Worm (Caenorhabditis elegans) whole organism, young adult: ENCODE results near the gene W02G9.4.

ENCODE experiments used
- B0035.1 ChIP-seq: sonication (generic microtip); optimal IDR thresholded peaks from 2 replicates; lab custom pipeline; 2016; ENCODE audit warnings: missing genetic modification characterization, mild to moderate bottlenecking, missing compliant biosample characterization, missing genotype, missing genetic modification reagents
- B0261.1 ChIP-seq: sonication (generic microtip); optimal IDR thresholded peaks from 2 replicates; lab custom pipeline; 2016; ENCODE audit warnings: mild to moderate bottlenecking, missing genetic modification characterization, moderate library complexity, missing compliant biosample characterization
- B0336.3 ChIP-seq: fragments of 200-800 bp; sonication (Bioruptor generic); IDR thresholded peaks from 2 replicates; pipeline ENCODE4 v1.3.6; 2022; ENCODE audit warnings: missing genetic modification characterization, missing compliant biosample characterization
- F10E7.11 ChIP-seq: sonication (generic microtip); optimal IDR thresholded peaks from 2 replicates; lab custom pipeline; 2017; ENCODE audit warnings: mild to moderate bottlenecking, missing genetic modification characterization, moderate library complexity, missing compliant biosample characterization
- F52B5.7 ChIP-seq: sonication (generic microtip); optimal IDR thresholded peaks from 2 replicates; lab custom pipeline; 2016; ENCODE audit warnings: mild to moderate bottlenecking, missing genetic modification characterization, missing compliant biosample characterization
- K12H6.12 ChIP-seq: fragments of 200-800 bp; sonication (Bioruptor generic); optimal IDR thresholded peaks from 2 replicates; lab custom pipeline; 2018; ENCODE audit warnings: mild to moderate bottlenecking, missing genetic modification characterization, missing compliant biosample characterization
- T07F8.4 ChIP-seq: sonication (generic microtip); optimal IDR thresholded peaks from 2 replicates; lab custom pipeline; 2016; ENCODE audit warnings: mild to moderate bottlenecking, missing genetic modification characterization, moderate library complexity, missing compliant biosample characterization
- Y53G8AR.9 ChIP-seq: fragments of 200-800 bp; sonication (Bioruptor generic); conservative IDR thresholded peaks from 2 replicates; pipeline ENCODE4 v1.3.6; 2022; ENCODE audit warnings: missing genetic modification reagents, missing genetic modification characterization, missing compliant biosample characterization
- ZK185.1 ChIP-seq: sonication (generic microtip); optimal IDR thresholded peaks from 2 replicates; lab custom pipeline; 2016; ENCODE audit warnings: mild to moderate bottlenecking, missing genetic modification characterization, missing compliant biosample characterization; ENCODE audit not compliant: poor library complexity, severe bottlenecking
- atf-7 ChIP-seq: sonication (generic microtip); optimal IDR thresholded peaks from 2 replicates; lab custom pipeline; 2017; ENCODE audit warnings: mild to moderate bottlenecking, missing genetic modification characterization, missing compliant biosample characterization
- athp-1 ChIP-seq: sonication (generic microtip); optimal IDR thresholded peaks from 2 replicates; lab custom pipeline; 2017; ENCODE audit warnings: mild to moderate bottlenecking, missing genetic modification characterization, missing compliant biosample characterization
- ceh-27 ChIP-seq: fragments of 200-800 bp; sonication (Bioruptor generic); optimal IDR thresholded peaks from 2 replicates; lab custom pipeline; 2018; ENCODE audit warnings: mild to moderate bottlenecking, missing genetic modification characterization, moderate library complexity, missing compliant biosample characterization
- ceh-79 ChIP-seq: sonication (generic microtip); optimal IDR thresholded peaks from 2 replicates; lab custom pipeline; 2017; ENCODE audit warnings: mild to moderate bottlenecking, missing genetic modification characterization, missing compliant biosample characterization
- efl-1 ChIP-seq: fragments of 150-350 bp; optimal IDR thresholded peaks from 2 replicates; lab custom pipeline; 2014; ENCODE audit warnings: missing biosample characterization, missing genetic modification reagents, missing genetic modification characterization
- egl-18 ChIP-seq: fragments of 200-800 bp; sonication (Bioruptor generic); IDR thresholded peaks from 2 replicates; pipeline ENCODE4 v1.3.6; 2022; ENCODE audit warnings: missing genetic modification reagents, missing genetic modification characterization, missing compliant biosample characterization
- egrh-3 ChIP-seq: fragments of 200-800 bp; sonication (Bioruptor generic); IDR thresholded peaks from 2 replicates; pipeline ENCODE4 v1.3.6; 2022; ENCODE audit warnings: missing genetic modification reagents, missing genetic modification characterization, missing compliant biosample characterization
- hmg-20 ChIP-seq: fragments of 200-800 bp; sonication (Bioruptor generic); IDR thresholded peaks from 2 replicates; pipeline ENCODE4 v1.3.6; 2022; ENCODE audit warnings: missing genetic modification reagents, missing genetic modification characterization, missing compliant biosample characterization
- hsf-1 ChIP-seq: fragments of 200-800 bp; sonication (Bioruptor generic); IDR thresholded peaks from 2 replicates; pipeline ENCODE4 v1.3.6; 2022; ENCODE audit warnings: missing genetic modification reagents, missing genetic modification characterization, missing compliant biosample characterization
- let-526 ChIP-seq: fragments of 200-800 bp; sonication (Bioruptor generic); IDR thresholded peaks from 2 replicates; pipeline ENCODE4 v1.3.6; 2022; ENCODE audit warnings: missing genetic modification reagents, missing genetic modification characterization, missing compliant biosample characterization
- lin-26 ChIP-seq: fragments of 200-800 bp; sonication (Bioruptor generic); IDR thresholded peaks from 2 replicates; pipeline ENCODE4 v1.3.6; 2022; ENCODE audit warnings: missing genetic modification reagents, missing genetic modification characterization, missing compliant biosample characterization
- lin-40 ChIP-seq: sonication (generic microtip); optimal IDR thresholded peaks from 2 replicates; lab custom pipeline; 2016; ENCODE audit warnings: missing genetic modification characterization, mild to moderate bottlenecking, missing compliant biosample characterization, missing genotype, missing genetic modification reagents
- lin-54 ChIP-seq: fragments of 200-800 bp; sonication (Bioruptor generic); optimal IDR thresholded peaks from 2 replicates; lab custom pipeline; 2018; ENCODE audit warnings: mild to moderate bottlenecking, missing genetic modification characterization, missing compliant biosample characterization
- madf-3 ChIP-seq: fragments of 200-800 bp; sonication (Bioruptor generic); IDR thresholded peaks from 2 replicates; pipeline ENCODE4 v1.3.6; 2022; ENCODE audit warnings: missing genetic modification reagents, missing genetic modification characterization, missing compliant biosample characterization
- madf-6 ChIP-seq: fragments of 200-800 bp; sonication (Bioruptor generic); IDR thresholded peaks from 2 replicates; pipeline ENCODE4 v1.3.6; 2022; ENCODE audit warnings: missing genetic modification reagents, missing genetic modification characterization, missing compliant biosample characterization
- mcd-1 ChIP-seq: fragments of 200-800 bp; sonication (Bioruptor generic); IDR thresholded peaks from 2 replicates; pipeline ENCODE4 v1.3.6; 2022; ENCODE audit warnings: missing genetic modification reagents, missing genetic modification characterization, missing compliant biosample characterization
- mel-28 ChIP-seq: sonication (generic microtip); optimal IDR thresholded peaks from 2 replicates; lab custom pipeline; 2016; ENCODE audit warnings: borderline replicate concordance, mild to moderate bottlenecking, missing genetic modification characterization, missing compliant biosample characterization
- mes-4 ChIP-seq: sonication (generic microtip); optimal IDR thresholded peaks from 2 replicates; lab custom pipeline; 2016; ENCODE audit warnings: missing genotype, missing genetic modification characterization, missing compliant biosample characterization
- nhr-120 ChIP-seq: fragments of 200-800 bp; sonication (Bioruptor generic); IDR thresholded peaks from 2 replicates; pipeline ENCODE4 v1.3.6; 2022; ENCODE audit warnings: missing genetic modification characterization, missing compliant biosample characterization
- nhr-179 ChIP-seq: sonication (generic microtip); optimal IDR thresholded peaks from 2 replicates; lab custom pipeline; 2016; ENCODE audit warnings: mild to moderate bottlenecking, missing genetic modification characterization, missing compliant biosample characterization
- nhr-27 ChIP-seq: fragments of 200-800 bp; sonication (Bioruptor generic); optimal IDR thresholded peaks from 2 replicates; lab custom pipeline; 2018; ENCODE audit warnings: mild to moderate bottlenecking, missing genetic modification characterization, moderate library complexity, missing compliant biosample characterization
- rcor-1 ChIP-seq: fragments of 200-800 bp; sonication (Bioruptor generic); IDR thresholded peaks from 2 replicates; pipeline ENCODE4 v1.3.6; 2022; ENCODE audit warnings: missing genetic modification reagents, missing genetic modification characterization, missing compliant biosample characterization
- repo-1 ChIP-seq: sonication (generic microtip); optimal IDR thresholded peaks from 2 replicates; lab custom pipeline; 2017; ENCODE audit warnings: mild to moderate bottlenecking, missing genetic modification characterization, missing compliant biosample characterization
- rpc-1 ChIP-seq, 2 experiments: fragments of 150-350 bp in 1 of 2; sonication (generic microtip) in 1 of 2; optimal IDR thresholded peaks; 2 replicates each; lab custom pipeline; 2014 to 2018; ENCODE audit warnings: missing biosample characterization in 1 of 2, missing genetic modification characterization in 1 of 2, missing genetic modification reagents in 1 of 2, missing genotype in 1 of 2
- somi-1 ChIP-seq: fragments of 200-800 bp; sonication (Bioruptor generic); optimal IDR thresholded peaks from 2 replicates; lab custom pipeline; 2018; ENCODE audit warnings: mild to moderate bottlenecking, missing genetic modification characterization, missing compliant biosample characterization
- tbp1 ChIP-seq: fragments of 200-800 bp; sonication (Bioruptor generic); optimal IDR thresholded peaks from 2 replicates; lab custom pipeline; 2018; ENCODE audit warnings: mild to moderate bottlenecking, missing genetic modification characterization, missing compliant biosample characterization
- zfh-2 ChIP-seq: fragments of 200-800 bp; sonication (Bioruptor generic); conservative IDR thresholded peaks from 2 replicates; pipeline ENCODE4 v1.3.6; 2022; ENCODE audit warnings: missing genetic modification reagents, missing genetic modification characterization, missing compliant biosample characterization
- ztf-18 ChIP-seq: sonication (generic microtip); optimal IDR thresholded peaks from 2 replicates; lab custom pipeline; 2016; ENCODE audit warnings: missing genotype, mild to moderate bottlenecking, missing genetic modification characterization, missing compliant biosample characterization
- ztf-25 ChIP-seq: fragments of 200-800 bp; sonication (Bioruptor generic); IDR thresholded peaks from 2 replicates; pipeline ENCODE4 v1.3.6; 2022; ENCODE audit warnings: missing genetic modification reagents, missing genetic modification characterization, missing compliant biosample characterization

The W02G9.4 gene

ce11 chrV:2698826-2699225, 32.1 kb downstream of the W02G9.4 start, which contains the start of gene nuo-5:
nuo-5 (plus strand) TSS chrV:2698972.
- peak; percentile 32; the same call in 1 of the 2 replicates for TF ChIP-seq madf-6 (GFP tag; lab: Robert Waterston, UW)
- 0 out of 2 replicates have a peak, but pooled peaks have one; percentile 33 for TF ChIP-seq Y53G8AR.9 (GFP tag; lab: Robert Waterston, UW)
- 0 out of 2 replicates have a peak, but pooled peaks have one; percentile 37 for TF ChIP-seq nhr-120
- TF ChIP-seq B0336.3 (GFP tag; lab: Robert Waterston, UW), result 0 out of 2 replicates have a peak, but pooled peaks have one; percentile 46
- no peak for TF ChIP-seq B0035.1
- TF ChIP-seq hsf-1 (GFP tag; lab: Robert Waterston, UW), result no peak
- peak; percentile 7 for TF ChIP-seq lin-54 (GFP tag; lab: Kevin White, UChicago)
- TF ChIP-seq nhr-27 (tag; lab: Kevin White, UChicago), result no peak
- peak; percentile 51 for TF ChIP-seq mcd-1 (GFP tag; lab: Robert Waterston, UW)
- peak; percentile 31 for TF ChIP-seq athp-1 (tag; lab: Kevin White, UChicago)
- peak; percentile 50 for TF ChIP-seq F52B5.7 (tag; lab: Kevin White, UChicago)
- TF ChIP-seq, all 124 proteins: peak for 8

ce11 chrV:2702883-2703282, 36.2 kb downstream of the W02G9.4 start:
- TF ChIP-seq ZK185.1 (tag; lab: Kevin White, UChicago), result no peak
- TF ChIP-seq somi-1 (GFP tag; lab: Kevin White, UChicago), result no peak
- no peak for TF ChIP-seq rpc-1 (optimal IDR thresholded peaks at IDR 0.05; lab: Kevin White, UChicago)
- no peak for TF ChIP-seq rpc-1 (tag; optimal IDR thresholded peaks at IDR 0.05; lab: Kevin White, UChicago)
- no peak for TF ChIP-seq lin-40 (tag; lab: Kevin White, UChicago)
- no peak for TF ChIP-seq tbp1 (GFP tag; lab: Kevin White, UChicago)
- TF ChIP-seq nhr-179 (tag; lab: Kevin White, UChicago), result no peak
- TF ChIP-seq ceh-27 (GFP tag; lab: Kevin White, UChicago), result no peak
- no peak for TF ChIP-seq mes-4
- TF ChIP-seq let-526, result no peak
- no peak for TF ChIP-seq F10E7.11 (tag; lab: Kevin White, UChicago)
- TF ChIP-seq hmg-20 (GFP tag; lab: Robert Waterston, UW), result no peak
- no peak for TF ChIP-seq B0261.1 (tag; lab: Kevin White, UChicago)
- TF ChIP-seq egl-18 (GFP tag; lab: Robert Waterston, UW), result no peak
- TF ChIP-seq rcor-1 (GFP tag; lab: Robert Waterston, UW), result no peak
- TF ChIP-seq zfh-2, result peak; percentile 73
- TF ChIP-seq mcd-1 (GFP tag; lab: Robert Waterston, UW), result 0 out of 2 replicates have a peak, but pooled peaks have one; percentile 10
- no peak for TF ChIP-seq efl-1
- no peak for TF ChIP-seq atf-7
- TF ChIP-seq mel-28 (tag; lab: Kevin White, UChicago), result no peak
- TF ChIP-seq repo-1 (tag; lab: Kevin White, UChicago), result no peak
- TF ChIP-seq madf-3 (GFP tag; lab: Robert Waterston, UW), result 0 out of 2 replicates have a peak, but pooled peaks have one; percentile 9
- no peak for TF ChIP-seq ztf-18 (tag; lab: Kevin White, UChicago)
- no peak for TF ChIP-seq ceh-79 (tag; lab: Kevin White, UChicago)

ce11 chrV:2703299-2703698, 36.6 kb downstream of the W02G9.4 start:
- TF ChIP-seq B0336.3 (GFP tag; lab: Robert Waterston, UW), result peak; percentile 47; the same call in 1 of the 2 replicates
- no peak for TF ChIP-seq efl-1
- TF ChIP-seq T07F8.4 (tag; lab: Kevin White, UChicago), result no peak
- no peak for TF ChIP-seq lin-26
- no peak for TF ChIP-seq K12H6.12 (tag; lab: Kevin White, UChicago)
- TF ChIP-seq egrh-3, result peak; percentile 71; the same call in 1 of the 2 replicates
- TF ChIP-seq ztf-25, result 0 out of 2 replicates have a peak, but pooled peaks have one; percentile 3
- peak; percentile 53; the same call in 1 of the 2 replicates for TF ChIP-seq zfh-2
- TF ChIP-seq Y53G8AR.9 (GFP tag; lab: Robert Waterston, UW), result no peak
